Worm (Caenorhabditis elegans) whole organism, L1 larva: ENCODE measurements around the gene sago-1.

Experiments
- C04F5.9 ChIP-seq: sonication (generic microtip); optimal IDR thresholded peaks from 2 replicates; lab custom pipeline; 2016; ENCODE audit warnings: missing genetic modification characterization, missing compliant biosample characterization
- C16A3.4 ChIP-seq: fragments of 150-350 bp; optimal IDR thresholded peaks from 2 replicates; lab custom pipeline; 2014; ENCODE audit warnings: missing biosample characterization, missing genetic modification characterization
- C34B4.2 ChIP-seq: sonication (generic microtip); optimal IDR thresholded peaks from 2 replicates; lab custom pipeline; 2017; ENCODE audit warnings: mild to moderate bottlenecking, missing genetic modification characterization, missing compliant biosample characterization
- Y116A8C.19 ChIP-seq: sonication (generic microtip); optimal IDR thresholded peaks from 2 replicates; lab custom pipeline; 2016; ENCODE audit warnings: missing compliant biosample characterization, missing genetic modification characterization, borderline replicate concordance
- alr-1 ChIP-seq: fragments of 200-800 bp; sonication (Bioruptor generic); optimal IDR thresholded peaks from 2 replicates; lab custom pipeline; 2018; ENCODE audit warnings: borderline replicate concordance, mild to moderate bottlenecking, missing genetic modification characterization, missing compliant biosample characterization
- aly-2 ChIP-seq: fragments of 150-350 bp; optimal IDR thresholded peaks from 2 replicates; lab custom pipeline; 2014; ENCODE audit warnings: missing biosample characterization, missing genetic modification characterization
- blmp-1 ChIP-seq: fragments of 150-350 bp; optimal IDR thresholded peaks from 2 replicates; lab custom pipeline; 2014; ENCODE audit warnings: missing biosample characterization, missing genetic modification characterization
- ceh-8 ChIP-seq: fragments of 200-800 bp; sonication (Bioruptor generic); optimal IDR thresholded peaks from 2 replicates; lab custom pipeline; 2018; ENCODE audit warnings: mild to moderate bottlenecking, missing genetic modification characterization, moderate library complexity, missing compliant biosample characterization
- ceh-88 ChIP-seq: fragments of 200-800 bp; sonication (Bioruptor generic); IDR thresholded peaks from 2 replicates; pipeline ENCODE4 v1.3.6; 2022; ENCODE audit warnings: missing genetic modification characterization, missing compliant biosample characterization
- ceh-90 ChIP-seq: sonication (generic microtip); optimal IDR thresholded peaks from 2 replicates; lab custom pipeline; 2016; ENCODE audit warnings: missing genetic modification characterization, missing compliant biosample characterization
- dpl-1 ChIP-seq, 3 experiments: fragments of 150-350 bp in 2 of 3; sonication (generic microtip) in 1 of 3; optimal IDR thresholded peaks; 2 replicates each; lab custom pipeline; 2014 to 2017; ENCODE audit warnings: missing biosample characterization in 3 of 3, missing genetic modification characterization in 3 of 3, missing genetic modification reagents in 3 of 3
- efl-3 ChIP-seq: fragments of 200-800 bp; sonication (Bioruptor generic); optimal IDR thresholded peaks from 2 replicates; lab custom pipeline; 2018; ENCODE audit warnings: mild to moderate bottlenecking, missing genetic modification characterization, missing compliant biosample characterization
- egl-13 ChIP-seq: sonication (generic microtip); optimal IDR thresholded peaks from 2 replicates; lab custom pipeline; 2016; ENCODE audit warnings: missing genotype, missing genetic modification reagents, missing genetic modification characterization, missing compliant biosample characterization
- elt-3 ChIP-seq, 6 experiments: fragments of 150-350 bp in 1 of 6; sonication (generic microtip); optimal IDR thresholded peaks; 2 replicates each; lab custom pipeline; 2017 to 2018; ENCODE audit warnings: missing biosample characterization in 6 of 6, missing genetic modification characterization in 6 of 6, inconsistent platforms in 1 of 6
- ets-5 ChIP-seq: fragments of 200-800 bp; sonication (Bioruptor generic); IDR thresholded peaks from 2 replicates; pipeline ENCODE4 v1.3.6; 2022; ENCODE audit warnings: missing genetic modification characterization, missing compliant biosample characterization
- fkh-8 ChIP-seq: sonication (generic microtip); optimal IDR thresholded peaks from 2 replicates; lab custom pipeline; 2016; ENCODE audit warnings: mild to moderate bottlenecking, missing genetic modification characterization, missing compliant biosample characterization
- grh-1 ChIP-seq: fragments of 200-800 bp; sonication (Bioruptor generic); IDR thresholded peaks from 2 replicates; pipeline ENCODE4 v1.3.6; 2022; ENCODE audit warnings: missing genetic modification reagents, missing genetic modification characterization, missing compliant biosample characterization
- hlh-17 ChIP-seq: fragments of 200-800 bp; sonication (Bioruptor generic); optimal IDR thresholded peaks from 2 replicates; lab custom pipeline; 2018; ENCODE audit warnings: missing genetic modification characterization, mild to moderate bottlenecking, missing compliant biosample characterization, moderate library complexity, borderline replicate concordance
- hlh-4 ChIP-seq: sonication (generic microtip); optimal IDR thresholded peaks from 2 replicates; lab custom pipeline; 2016; ENCODE audit warnings: mild to moderate bottlenecking, missing genetic modification characterization, missing compliant biosample characterization
- irx-1 ChIP-seq: sonication (generic microtip); optimal IDR thresholded peaks from 2 replicates; lab custom pipeline; 2016; ENCODE audit warnings: missing genetic modification characterization, missing compliant biosample characterization
- isw-1 ChIP-seq: fragments of 200-800 bp; sonication (Bioruptor generic); IDR thresholded peaks from 2 replicates; pipeline ENCODE4 v1.3.6; 2022; ENCODE audit warnings: missing genetic modification characterization, missing compliant biosample characterization
- jun-1 ChIP-seq: fragments of 150-350 bp; optimal IDR thresholded peaks from 2 replicates; lab custom pipeline; 2014; ENCODE audit warnings: missing biosample characterization, missing genetic modification reagents, missing genetic modification characterization
- lin-13 ChIP-seq: fragments of 150-350 bp; optimal IDR thresholded peaks from 2 replicates; lab custom pipeline; 2014; ENCODE audit warnings: missing biosample characterization, missing genetic modification reagents, missing genetic modification characterization
- lin-15B ChIP-seq: fragments of 150-350 bp; sonication (generic microtip); optimal IDR thresholded peaks from 3 replicates; lab custom pipeline; 2014; ENCODE audit warnings: missing biosample characterization, missing genetic modification characterization
- lin-39 ChIP-seq: fragments of 150-350 bp; optimal IDR thresholded peaks from 2 replicates; lab custom pipeline; 2014; ENCODE audit warnings: missing biosample characterization, missing genetic modification reagents, missing genetic modification characterization
- lir-3 ChIP-seq: sonication (generic microtip); optimal IDR thresholded peaks from 2 replicates; lab custom pipeline; 2016; ENCODE audit warnings: mild to moderate bottlenecking, missing genetic modification characterization, moderate library complexity, missing compliant biosample characterization; ENCODE audit not compliant: poor library complexity
- lsy-2 ChIP-seq, 2 experiments: fragments of 150-350 bp; optimal IDR thresholded peaks; 2 replicates each; lab custom pipeline; 2014; ENCODE audit warnings: missing biosample characterization in 2 of 2, missing genetic modification characterization in 2 of 2
- mab-9 ChIP-seq: fragments of 200-800 bp; sonication (Bioruptor generic); IDR thresholded peaks from 2 replicates; pipeline ENCODE4 v1.3.6; 2022; ENCODE audit warnings: missing genetic modification reagents, missing genetic modification characterization, missing compliant biosample characterization
- mef-2 ChIP-seq: fragments of 150-350 bp; optimal IDR thresholded peaks from 2 replicates; lab custom pipeline; 2014; ENCODE audit warnings: missing biosample characterization, missing genetic modification characterization
- nhr-11 ChIP-seq: fragments of 150-350 bp; optimal IDR thresholded peaks from 2 replicates; lab custom pipeline; 2014; ENCODE audit warnings: missing biosample characterization, missing genetic modification characterization
- nhr-12 ChIP-seq: sonication (generic microtip); optimal IDR thresholded peaks from 2 replicates; lab custom pipeline; 2017; ENCODE audit warnings: missing biosample characterization, missing genetic modification characterization
- nhr-28 ChIP-seq: fragments of 150-350 bp; optimal IDR thresholded peaks from 2 replicates; lab custom pipeline; 2014; ENCODE audit warnings: missing biosample characterization, missing genetic modification characterization
- nhr-47 ChIP-seq: sonication (generic microtip); optimal IDR thresholded peaks from 2 replicates; lab custom pipeline; 2016; ENCODE audit warnings: mild to moderate bottlenecking, missing genetic modification characterization, moderate library complexity, missing compliant biosample characterization
- nhr-71 ChIP-seq: sonication (generic microtip); optimal IDR thresholded peaks from 2 replicates; lab custom pipeline; 2016; ENCODE audit warnings: mild to moderate bottlenecking, missing genetic modification characterization, moderate library complexity, missing compliant biosample characterization
- nhr-76 ChIP-seq: sonication (generic microtip); optimal IDR thresholded peaks from 2 replicates; lab custom pipeline; 2017; ENCODE audit warnings: missing biosample characterization, missing genetic modification characterization
- nhr-77 ChIP-seq: fragments of 150-350 bp; optimal IDR thresholded peaks from 2 replicates; lab custom pipeline; 2014; ENCODE audit warnings: missing biosample characterization, missing genetic modification characterization
- nhr-85 ChIP-seq: sonication (generic microtip); peaks from one replicate; lab custom pipeline; 2016; ENCODE audit warnings: missing genetic modification characterization, inconsistent platforms, missing compliant biosample characterization
- skn-1 ChIP-seq: fragments of 150-350 bp; optimal IDR thresholded peaks from 2 replicates; lab custom pipeline; 2014; ENCODE audit warnings: missing biosample characterization, missing genetic modification characterization
- snpc-4 ChIP-seq: fragments of 150-350 bp; optimal IDR thresholded peaks from 2 replicates; lab custom pipeline; 2014; ENCODE audit warnings: missing biosample characterization, missing genetic modification characterization
- snu-23 ChIP-seq: sonication (generic microtip); optimal IDR thresholded peaks from 2 replicates; lab custom pipeline; 2016; ENCODE audit warnings: missing genetic modification characterization, missing compliant biosample characterization
- sptf-1 ChIP-seq: fragments of 150-350 bp; optimal IDR thresholded peaks from 2 replicates; lab custom pipeline; 2014; ENCODE audit warnings: missing biosample characterization, missing genetic modification characterization
- sup-37 ChIP-seq: fragments of 200-800 bp; sonication (Bioruptor generic); optimal IDR thresholded peaks from 2 replicates; lab custom pipeline; 2018; ENCODE audit warnings: mild to moderate bottlenecking, missing genetic modification characterization, missing compliant biosample characterization
- swsn-7 ChIP-seq: sonication (generic microtip); optimal IDR thresholded peaks from 2 replicates; lab custom pipeline; 2016; ENCODE audit warnings: missing genetic modification characterization, missing compliant biosample characterization
- tbx-2 ChIP-seq: sonication (generic microtip); optimal IDR thresholded peaks from 2 replicates; lab custom pipeline; 2016; ENCODE audit warnings: missing genetic modification characterization, missing compliant biosample characterization
- tlp-1 ChIP-seq: fragments of 150-350 bp; optimal IDR thresholded peaks from 2 replicates; lab custom pipeline; 2014; ENCODE audit warnings: missing biosample characterization, missing genetic modification characterization
- unc-30 ChIP-seq: sonication (generic microtip); optimal IDR thresholded peaks from 2 replicates; lab custom pipeline; 2017; ENCODE audit warnings: missing biosample characterization, missing genetic modification characterization
- unc-62 ChIP-seq: fragments of 150-350 bp; optimal IDR thresholded peaks from 2 replicates; lab custom pipeline; 2014; ENCODE audit warnings: missing biosample characterization, missing genetic modification reagents, missing genetic modification characterization
- unc-86 ChIP-seq: sonication (generic microtip); optimal IDR thresholded peaks from 2 replicates; lab custom pipeline; 2016; ENCODE audit warnings: missing genetic modification characterization, missing compliant biosample characterization
- unc-98 ChIP-seq: fragments of 200-800 bp; sonication (Bioruptor generic); IDR thresholded peaks from 2 replicates; pipeline ENCODE4 v1.3.6; 2022; ENCODE audit warnings: missing genetic modification characterization, missing compliant biosample characterization
- xbp-1 ChIP-seq: sonication (generic microtip); optimal IDR thresholded peaks from 2 replicates; lab custom pipeline; 2016; ENCODE audit warnings: missing genetic modification characterization, missing compliant biosample characterization
- zag-1 ChIP-seq: fragments of 150-350 bp; optimal IDR thresholded peaks from 2 replicates; lab custom pipeline; 2014; ENCODE audit warnings: missing biosample characterization, missing genetic modification characterization
- ztf-11 ChIP-seq, 2 experiments: sonication (generic microtip); optimal IDR thresholded peaks; 2 replicates each; lab custom pipeline; 2016 to 2017; ENCODE audit warnings: missing genetic modification characterization in 2 of 2, missing biosample characterization in 1 of 2, missing compliant biosample characterization in 1 of 2
- ztf-4 ChIP-seq: fragments of 150-350 bp; optimal IDR thresholded peaks from 2 replicates; lab custom pipeline; 2014; ENCODE audit warnings: missing biosample characterization, missing genetic modification characterization

The sago-1 gene

ce11 chrV:6267237-6267812 is 36.2 kb upstream of the sago-1 start, which contains the start of gene mrck-1 (continued):
- peak; percentile 89 for TF ChIP-seq grh-1 (GFP tag; lab: Robert Waterston, UW)
- TF ChIP-seq dpl-1 (GFP tag; optimal IDR thresholded peaks at IDR 0.05; lab: Kevin White, UChicago): peak; percentile 83 to 86 (median 86)
- no peak for TF ChIP-seq nhr-28 (tag; lab: Kevin White, UChicago)
- TF ChIP-seq C04F5.9 (tag; lab: Kevin White, UChicago): peak; percentile 53
- TF ChIP-seq sptf-1 (tag; lab: Kevin White, UChicago): no peak
- peak; percentile 64 for TF ChIP-seq lir-3
- peak; percentile 97 for TF ChIP-seq swsn-7 (tag; lab: Kevin White, UChicago)
- TF ChIP-seq efl-3: no peak
- TF ChIP-seq lsy-2 (tag; optimal IDR thresholded peaks at IDR 0.05; lab: Kevin White, UChicago): peak; percentile 92 to 94
- TF ChIP-seq nhr-77: peak; percentile 84
- TF ChIP-seq aly-2: peak; percentile 88
- TF ChIP-seq nhr-47: peak; percentile 96
- no peak for TF ChIP-seq unc-98 (GFP tag; lab: Robert Waterston, UW)
- TF ChIP-seq jun-1 (tag; lab: Kevin White, UChicago): peak; percentile 81
- peak; percentile 94 for TF ChIP-seq lin-13 (GFP tag; lab: Kevin White, UChicago)
- no peak for TF ChIP-seq hlh-4 (tag; lab: Kevin White, UChicago)
- TF ChIP-seq fkh-8 (tag; lab: Kevin White, UChicago): peak; percentile 78
- no peak for TF ChIP-seq alr-1
- TF ChIP-seq xbp-1 (tag; lab: Kevin White, UChicago): peak; percentile 96
- no peak for TF ChIP-seq Y116A8C.19 (tag; lab: Kevin White, UChicago)
- TF ChIP-seq skn-1 (tag; lab: Kevin White, UChicago): peak; percentile 87
- TF ChIP-seq lin-39: peak; percentile 88
- peak; percentile 90 for TF ChIP-seq unc-86
- peak in 1 of 2 experiments; percentile 81 for TF ChIP-seq ztf-11 (tag; optimal IDR thresholded peaks at IDR 0.05; lab: Kevin White, UChicago)
- TF ChIP-seq hlh-17 (GFP tag; lab: Kevin White, UChicago): no peak
- no peak for TF ChIP-seq unc-30 (tag; lab: Kevin White, UChicago)
- TF ChIP-seq ceh-8 (GFP tag; lab: Kevin White, UChicago): peak; percentile 100
- peak; percentile 5 for TF ChIP-seq nhr-76 (tag; lab: Kevin White, UChicago)
- peak; percentile 90 for TF ChIP-seq ztf-4 (tag; lab: Kevin White, UChicago)
- no peak for TF ChIP-seq nhr-12 (tag; lab: Kevin White, UChicago)
- TF ChIP-seq tlp-1 (tag; lab: Kevin White, UChicago): no peak
- peak; percentile 69 for TF ChIP-seq lin-15B (tag; lab: Kevin White, UChicago)
- TF ChIP-seq elt-3 (tag; optimal IDR thresholded peaks at IDR 0.05; lab: Kevin White, UChicago): peak; percentile 24 to 95 (median 68)
- peak; percentile 97 for TF ChIP-seq C16A3.4 (tag; lab: Kevin White, UChicago)
- peak; percentile 85 for TF ChIP-seq egl-13 (tag; lab: Kevin White, UChicago)
- peak; percentile 96 for TF ChIP-seq tbx-2 (tag; lab: Kevin White, UChicago)
- TF ChIP-seq ceh-90 (tag; lab: Kevin White, UChicago): no peak
- peak; percentile 97 for TF ChIP-seq snu-23
- TF ChIP-seq snpc-4: peak; percentile 81
- TF ChIP-seq sup-37: peak; percentile 64
- no peak for TF ChIP-seq unc-62 (GFP tag; lab: Kevin White, UChicago)
- no peak for TF ChIP-seq C34B4.2 (tag; lab: Kevin White, UChicago)
- peak; percentile 90 for TF ChIP-seq zag-1 (tag; lab: Kevin White, UChicago)
- no peak for TF ChIP-seq ets-5 (GFP tag; lab: Robert Waterston, UW)
- TF ChIP-seq blmp-1: peak; percentile 96
- peak; percentile 75 for TF ChIP-seq mab-9
- TF ChIP-seq isw-1 (GFP tag; lab: Robert Waterston, UW): peak; percentile 78
- TF ChIP-seq nhr-85 (tag; lab: Kevin White, UChicago): peak; percentile 95
- peak; percentile 53 for TF ChIP-seq nhr-11 (tag; lab: Kevin White, UChicago)
- TF ChIP-seq nhr-71: peak; percentile 97
- TF ChIP-seq irx-1 (tag; lab: Kevin White, UChicago): peak; percentile 89
- peak; percentile 73 for TF ChIP-seq mef-2 (tag; lab: Kevin White, UChicago)
- peak; percentile 74 for TF ChIP-seq ceh-88 (GFP tag; lab: Robert Waterston, UW)
